Worm (Caenorhabditis elegans) whole organism, late embryonic: ENCODE results near the gene Y73C8C.12.

Experiments
- F13H6.1 ChIP-seq: sonication (generic microtip); optimal IDR thresholded peaks from 2 replicates; lab custom pipeline; 2016; ENCODE audit warnings: missing genetic modification characterization, missing compliant biosample characterization
- ceh-24 ChIP-seq: sonication (generic microtip); optimal IDR thresholded peaks from 2 replicates; lab custom pipeline; 2016; ENCODE audit warnings: mild to moderate bottlenecking, missing genetic modification characterization, missing compliant biosample characterization
- ceh-30 ChIP-seq: fragments of 150-350 bp; optimal IDR thresholded peaks from 2 replicates; lab custom pipeline; 2014; ENCODE audit warnings: missing biosample characterization, missing genetic modification characterization
- ceh-48 ChIP-seq: sonication (generic microtip); optimal IDR thresholded peaks from 2 replicates; lab custom pipeline; 2016; ENCODE audit warnings: missing genetic modification characterization, inconsistent platforms, missing compliant biosample characterization
- hlh-30 ChIP-seq: sonication (generic microtip); optimal IDR thresholded peaks from 2 replicates; lab custom pipeline; 2017; ENCODE audit warnings: antibody characterized with exemption, missing genetic modification characterization, missing compliant biosample characterization; ENCODE audit not compliant: insufficient read depth
- nfya-1 ChIP-seq: sonication (generic microtip); optimal IDR thresholded peaks from 2 replicates; lab custom pipeline; 2017; ENCODE audit warnings: missing genetic modification characterization, mild to moderate bottlenecking, missing compliant biosample characterization, antibody characterized with exemption, moderate library complexity
- pag-3 ChIP-seq: sonication (generic microtip); optimal IDR thresholded peaks from 2 replicates; lab custom pipeline; 2016; ENCODE audit warnings: missing compliant biosample characterization, missing genetic modification characterization, borderline replicate concordance
- pha-4 ChIP-seq: fragments of 150-350 bp; optimal IDR thresholded peaks from 2 replicates; lab custom pipeline; 2018; ENCODE audit warnings: missing biosample characterization, missing genetic modification reagents, missing genetic modification characterization
- sox-2 ChIP-seq: fragments of 200-800 bp; sonication (Bioruptor generic); IDR thresholded peaks from 2 replicates; pipeline ENCODE4 v1.3.6; 2022; ENCODE audit warnings: missing genetic modification reagents, missing genetic modification characterization, missing compliant biosample characterization
- sox-4 ChIP-seq: sonication (generic microtip); optimal IDR thresholded peaks from 2 replicates; lab custom pipeline; 2017; ENCODE audit warnings: mild to moderate bottlenecking, missing genetic modification characterization, inconsistent platforms, missing compliant biosample characterization
- tbx-2 ChIP-seq: sonication (generic microtip); optimal IDR thresholded peaks from 2 replicates; lab custom pipeline; 2016; ENCODE audit warnings: missing genetic modification characterization, missing compliant biosample characterization
- ztf-16 ChIP-seq: sonication (generic microtip); optimal IDR thresholded peaks from 2 replicates; lab custom pipeline; 2017; ENCODE audit warnings: missing genetic modification characterization, missing compliant biosample characterization

- TF ChIP-seq ceh-30 (tag; lab: Kevin White, UChicago) = no peak
- no peak for TF ChIP-seq ceh-24 (tag; lab: Kevin White, UChicago)
- TF ChIP-seq sox-2 = no peak
- no peak for TF ChIP-seq ceh-48 (tag; lab: Kevin White, UChicago)
- TF ChIP-seq sox-4 (tag; lab: Kevin White, UChicago) = no peak
- no peak for TF ChIP-seq hlh-30 (tag; lab: Kevin White, UChicago)
- no peak for TF ChIP-seq nfya-1
- TF ChIP-seq F13H6.1 (tag; lab: Kevin White, UChicago) = no peak
- TF ChIP-seq ztf-16 = no peak
- no peak for TF ChIP-seq tbx-2 (tag; lab: Kevin White, UChicago)
- no peak for TF ChIP-seq pag-3 (tag; lab: Kevin White, UChicago)
- no peak for TF ChIP-seq pha-4 (tag; lab: Kevin White, UChicago)
Observed at ce11 chrV:3113751-3114150, 11.3 kb upstream of the Y73C8C.12 start, which contains the start of gene Y73C8C.8.
